Worm (Caenorhabditis elegans): ENCODE measurements around the gene str-198.
"Not testable (repeated sequence)": the region's sequence is repeated elsewhere in the genome, so short reads cannot be mapped to it uniquely, and the experiment has no call there.

The str-198 gene

DNA sequence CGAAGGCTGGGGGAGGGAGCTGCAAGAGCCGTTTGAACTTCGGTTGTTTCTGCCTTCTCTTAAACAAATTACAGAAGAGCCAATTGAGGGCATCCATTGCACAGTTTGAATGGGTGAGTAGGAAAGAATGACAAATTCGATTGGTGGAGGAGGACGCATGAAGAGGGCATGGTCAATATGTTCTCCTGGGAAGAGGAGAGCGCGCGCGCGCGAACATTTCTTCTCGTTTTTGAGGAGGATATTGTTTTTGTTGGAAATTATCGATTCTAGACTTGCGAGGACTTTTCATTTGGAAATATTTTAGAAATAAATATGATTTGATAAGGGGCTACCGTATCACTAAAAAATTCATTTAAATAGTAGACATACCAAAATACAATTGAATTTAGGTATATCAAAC, 16.0 kb upstream of the str-198 start, which contains the start of gene T10C6.7 (continued):
- no peak for TF ChIP-seq Y75B8A.6 (GFP tag; IDR thresholded peaks at IDR 0.05)

DNA sequence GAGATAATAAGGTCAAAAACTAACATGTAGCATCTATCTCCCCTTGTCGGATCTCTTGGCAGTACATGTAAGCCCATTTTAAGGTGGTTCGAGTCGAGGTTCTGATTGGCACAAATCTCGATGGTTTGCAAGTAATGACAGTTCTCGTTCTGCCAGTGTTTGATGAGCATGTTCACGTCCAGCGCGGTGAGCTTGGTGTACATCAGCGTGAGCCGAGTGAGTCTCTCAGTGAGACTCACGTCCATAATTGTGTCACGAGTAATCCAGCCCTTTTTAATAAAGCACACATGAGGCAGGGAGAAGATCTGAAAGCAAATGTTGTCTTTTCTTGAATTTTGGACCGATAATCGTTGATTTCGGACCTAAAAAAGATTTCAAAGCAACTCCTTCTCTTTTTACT, 14.8 kb upstream of the str-198 start, which contains the start of gene T10C6.16:
TSS of gene T10C6.16 (minus strand) at position 245 of the 400 bp plus-strand sequence.
- TF ChIP-seq nhr-77 (tag; optimal IDR thresholded peaks at IDR 0.05), result no peak
- no peak for TF ChIP-seq aly-2 (tag; optimal IDR thresholded peaks at IDR 0.05)
- TF ChIP-seq snpc-1.2 (GFP tag; IDR thresholded peaks at IDR 0.05), result 0 out of 2 replicates have a peak, but pooled peaks have one; percentile 8
- TF ChIP-seq unc-62 (GFP tag; optimal IDR thresholded peaks at IDR 0.05 in 1 of 2), result peak in 1 of 2 experiments; percentile 97
- no peak for TF ChIP-seq unc-62 (tag; optimal IDR thresholded peaks at IDR 0.05)
- peak; percentile 79 for TF ChIP-seq aha-1 (tag)

- TF ChIP-seq dve-1 (tag; optimal IDR thresholded peaks at IDR 0.05; ENCODE audit: insufficient read depth) (no peak), set-16 (GFP tag; IDR thresholded peaks at IDR 0.05) (peak; percentile 54), tag-97 (GFP tag; IDR thresholded peaks at IDR 0.05) (no peak)
These were observed 14.1 kb upstream of the str-198 start for ce11 chrV:16033491-16033890.

ce11 chrV:16036166-16036565, 11.4 kb upstream of the str-198 start, which contains the start of gene T10C6.10:
Gene T10C6.10, plus strand, starts transcription at chrV:16036413.
- TF ChIP-seq ZK337.2 (GFP tag; IDR thresholded peaks at IDR 0.05), result no peak
- TF ChIP-seq ztf-11 (tag; optimal IDR thresholded peaks at IDR 0.05), result no peak
- TF ChIP-seq pqm-1 (tag; optimal IDR thresholded peaks at IDR 0.05), result no peak
- TF ChIP-seq fos-1 (tag; optimal IDR thresholded peaks at IDR 0.05), result no peak
- no peak for TF ChIP-seq spr-1 (tag; optimal IDR thresholded peaks at IDR 0.05)
- TF ChIP-seq aly-2 (tag; optimal IDR thresholded peaks at IDR 0.05), result no peak
- TF ChIP-seq dmd-8 (GFP tag; IDR thresholded peaks at IDR 0.05), result no peak
- TF ChIP-seq lin-29 (GFP tag; IDR thresholded peaks at IDR 0.05), result no peak
- no peak for TF ChIP-seq zfp-3 (GFP tag; conservative IDR thresholded peaks at IDR 0.05)
- TF ChIP-seq ZK546.5 (tag; optimal IDR thresholded peaks at IDR 0.05), result no peak
- no peak for TF ChIP-seq nhr-6 (tag; optimal IDR thresholded peaks at IDR 0.05)
- TF ChIP-seq aha-1 (tag), result no peak
- no peak for TF ChIP-seq hlh-30 (tag; optimal IDR thresholded peaks at IDR 0.05; ENCODE audit: insufficient read depth)
- no peak for TF ChIP-seq dpl-1 (GFP tag; optimal IDR thresholded peaks at IDR 0.05)
- TF ChIP-seq daf-16 (GFP tag; optimal IDR thresholded peaks at IDR 0.05), result no peak
- TF ChIP-seq daf-16 (tag; optimal IDR thresholded peaks at IDR 0.05), result no peak
- no peak for TF ChIP-seq nhr-102 (tag; optimal IDR thresholded peaks at IDR 0.05)
- no peak for TF ChIP-seq R02D3.7 (tag; optimal IDR thresholded peaks at IDR 0.05)
- no peak for TF ChIP-seq zag-1 (tag; optimal IDR thresholded peaks at IDR 0.05)

- peak; percentile 83 for TF ChIP-seq nhr-102 (tag; optimal IDR thresholded peaks at IDR 0.05)
- TF ChIP-seq nhr-6 (tag; optimal IDR thresholded peaks at IDR 0.05), result peak; percentile 5
- TF ChIP-seq duxl-1 (tag; optimal IDR thresholded peaks at IDR 0.05; ENCODE audit: poor library complexity), result peak; percentile 85
- peak; percentile 64 for TF ChIP-seq nhr-28 (tag; optimal IDR thresholded peaks at IDR 0.05)
- TF ChIP-seq rbr-2 (tag; optimal IDR thresholded peaks at IDR 0.05), result peak; percentile 32
- peak; percentile 72; the same call in 1 of the 2 replicates for TF ChIP-seq nhr-42 (GFP tag; IDR thresholded peaks at IDR 0.05)
- peak; percentile 48 for TF ChIP-seq dpl-1 (GFP tag; optimal IDR thresholded peaks at IDR 0.05)
- TF ChIP-seq daf-16 (GFP tag; optimal IDR thresholded peaks at IDR 0.05), result not testable (repeated sequence)
- TF ChIP-seq daf-16 (tag; optimal IDR thresholded peaks at IDR 0.05), result peak; percentile 73
- TF ChIP-seq aha-1 (tag), result peak; percentile 94
- peak; percentile 23 for TF ChIP-seq lin-38 (GFP tag; IDR thresholded peaks at IDR 0.05)
- TF ChIP-seq hlh-11 (tag; optimal IDR thresholded peaks at IDR 0.05), result peak; percentile 74
- peak; percentile 37 for TF ChIP-seq nhr-48 (tag; optimal IDR thresholded peaks at IDR 0.05)
- TF ChIP-seq spr-1 (tag; optimal IDR thresholded peaks at IDR 0.05), result peak; percentile 40
- TF ChIP-seq dve-1 (tag; optimal IDR thresholded peaks at IDR 0.05; ENCODE audit: insufficient read depth), result peak; percentile 98
- TF ChIP-seq mes-2 (tag; optimal IDR thresholded peaks at IDR 0.05; ENCODE audit: poor library complexity, severe bottlenecking), result peak; percentile 80
- peak; percentile 74 for TF ChIP-seq nhr-25 (tag; optimal IDR thresholded peaks at IDR 0.05; ENCODE audit: borderline replicate concordance, insufficient read depth)
- peak; percentile 75 for TF ChIP-seq mep-1 (tag; optimal IDR thresholded peaks at IDR 0.05)
- TF ChIP-seq dmd-6 (GFP tag; IDR thresholded peaks at IDR 0.05), result peak; percentile 53
- peak; percentile 62; the same call in 1 of the 2 replicates for TF ChIP-seq php-3 (GFP tag; IDR thresholded peaks at IDR 0.05)
These were observed 7.3 kb upstream of the str-198 start, which contains the start of the genes his-4 and his-3 for ce11 chrV:16040140-16040827. Gene his-4, minus strand, starts transcription at chrV:16040515. Gene his-3, plus strand, starts transcription at chrV:16040808.

All from whole organism, L4 larva.